Fruit fly (Drosophila melanogaster): Measurements from ENCODE around the gene CG31468.

DNA sequence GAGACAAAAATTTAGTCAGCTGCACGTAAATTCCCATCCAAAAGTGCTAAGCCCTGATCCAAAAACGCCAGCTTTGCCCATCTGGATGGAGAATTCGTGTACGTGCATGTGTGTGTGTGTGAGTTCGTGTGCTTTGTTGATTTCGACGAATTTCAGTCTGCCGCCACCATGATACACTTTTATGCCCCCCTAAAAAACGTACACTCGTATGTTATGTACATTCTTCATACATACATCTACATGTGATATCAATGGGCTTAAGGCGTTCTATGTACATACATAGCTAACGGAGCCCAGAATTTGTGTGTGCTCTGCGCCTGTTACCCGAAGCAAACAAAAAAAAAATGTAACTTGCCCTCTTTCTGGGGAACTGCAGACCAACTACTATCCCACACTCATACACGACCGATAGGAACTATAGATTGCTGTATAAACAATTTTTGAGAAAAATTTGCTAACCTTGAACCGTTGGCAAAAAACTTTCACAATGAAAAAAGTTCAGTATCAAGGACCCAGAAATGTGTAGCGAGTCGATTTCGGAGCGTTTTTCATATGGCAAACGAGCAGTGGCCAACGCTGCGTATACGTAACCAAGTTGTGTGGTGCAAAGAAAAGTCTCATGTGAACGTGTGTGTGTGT, 25.7 kb upstream of the CG31468 start:
- TF ChIP-seq fru (GFP tag; optimal IDR thresholded peaks at IDR 0.05) (no peak), sage (GFP tag; optimal IDR thresholded peaks at IDR 0.05) (no peak), brk (GFP tag; optimal IDR thresholded peaks at IDR 0.05) (no peak), Vsx2 (GFP tag; optimal IDR thresholded peaks at IDR 0.05; ENCODE audit: partially characterized antibody) (no peak), usp (GFP tag; optimal IDR thresholded peaks at IDR 0.05) (no peak), Hnf4 (GFP tag; optimal IDR thresholded peaks at IDR 0.05) (peak; percentile 0), psq (GFP tag; optimal IDR thresholded peaks at IDR 0.05) (no peak), ey (GFP tag; optimal IDR thresholded peaks at IDR 0.05) (no peak), rgr (GFP tag; optimal IDR thresholded peaks at IDR 0.05) (no peak), Abd-B (GFP tag; optimal IDR thresholded peaks at IDR 0.05) (no peak), h (GFP tag; optimal IDR thresholded peaks at IDR 0.05) (peak; percentile 62), br (GFP tag; optimal IDR thresholded peaks at IDR 0.05) (peak; percentile 42)
